Worm (Caenorhabditis elegans) whole organism, mixed stage, embryonic: ENCODE measurements around the gene dhrr-1.

Experiments
- M03D4.4 ChIP-seq: sonication (generic microtip); optimal IDR thresholded peaks from 2 replicates; lab custom pipeline; 2017; ENCODE audit warnings: mild to moderate bottlenecking, missing genetic modification characterization, missing compliant biosample characterization
- bed-3 ChIP-seq: fragments of 200-800 bp; sonication (Bioruptor generic); optimal IDR thresholded peaks from 3 replicates; lab custom pipeline; 2018; ENCODE audit warnings: mild to moderate bottlenecking, missing genetic modification characterization, moderate library complexity, missing compliant biosample characterization
- ceh-39 ChIP-seq: fragments of 150-350 bp; optimal IDR thresholded peaks from 2 replicates; lab custom pipeline; 2014; ENCODE audit warnings: missing biosample characterization, missing genetic modification characterization
- ceh-43 ChIP-seq: fragments of 200-800 bp; sonication (Bioruptor generic); optimal IDR thresholded peaks from 2 replicates; lab custom pipeline; 2018; ENCODE audit warnings: mild to moderate bottlenecking, missing genetic modification characterization, moderate library complexity, missing compliant biosample characterization
- ceh-83 ChIP-seq: fragments of 200-800 bp; sonication (Bioruptor generic); optimal IDR thresholded peaks from 2 replicates; lab custom pipeline; 2018; ENCODE audit warnings: mild to moderate bottlenecking, missing genetic modification characterization, missing compliant biosample characterization
- ces-1 ChIP-seq: fragments of 150-350 bp; optimal IDR thresholded peaks from 2 replicates; lab custom pipeline; 2014; ENCODE audit warnings: missing biosample characterization, missing genetic modification reagents, missing genetic modification characterization
- cnd-1 ChIP-seq: fragments of 200-800 bp; sonication (Bioruptor generic); optimal IDR thresholded peaks from 2 replicates; lab custom pipeline; 2018; ENCODE audit warnings: mild to moderate bottlenecking, missing genetic modification characterization, missing compliant biosample characterization
- drap-1 ChIP-seq: fragments of 200-800 bp; sonication (Bioruptor generic); optimal IDR thresholded peaks from 3 replicates; lab custom pipeline; 2018; ENCODE audit warnings: mild to moderate bottlenecking, missing genetic modification characterization, missing compliant biosample characterization
- flh-1 ChIP-seq: fragments of 200-800 bp; sonication (Bioruptor generic); optimal IDR thresholded peaks from 2 replicates; lab custom pipeline; 2018; ENCODE audit warnings: mild to moderate bottlenecking, missing genetic modification characterization, moderate library complexity, missing compliant biosample characterization
- ham-2 ChIP-seq: fragments of 200-800 bp; sonication (Bioruptor generic); optimal IDR thresholded peaks from 2 replicates; lab custom pipeline; 2018; ENCODE audit warnings: mild to moderate bottlenecking, missing genetic modification characterization, missing compliant biosample characterization
- hlh-1 ChIP-seq: fragments of 150-350 bp; optimal IDR thresholded peaks from 2 replicates; lab custom pipeline; 2014; ENCODE audit warnings: missing biosample characterization, missing genetic modification reagents, missing genetic modification characterization
- lin-13 ChIP-seq: fragments of 150-350 bp; optimal IDR thresholded peaks from 2 replicates; lab custom pipeline; 2014; ENCODE audit warnings: missing biosample characterization, missing genetic modification characterization
- lin-32 ChIP-seq: fragments of 200-800 bp; sonication (Bioruptor generic); optimal IDR thresholded peaks from 2 replicates; lab custom pipeline; 2018; ENCODE audit warnings: mild to moderate bottlenecking, missing genetic modification characterization, missing compliant biosample characterization
- lsy-2 ChIP-seq: fragments of 150-350 bp; optimal IDR thresholded peaks from 2 replicates; lab custom pipeline; 2014; ENCODE audit warnings: missing biosample characterization, missing genetic modification characterization
- mab-5 ChIP-seq: fragments of 150-350 bp; optimal IDR thresholded peaks from 2 replicates; lab custom pipeline; 2014; ENCODE audit warnings: missing biosample characterization, missing genetic modification characterization
- nhr-12 ChIP-seq: fragments of 150-350 bp; optimal IDR thresholded peaks from 2 replicates; lab custom pipeline; 2014; ENCODE audit warnings: missing biosample characterization, missing genetic modification characterization
- nhr-2 ChIP-seq: fragments of 150-350 bp; optimal IDR thresholded peaks from 2 replicates; lab custom pipeline; 2014; ENCODE audit warnings: missing biosample characterization, missing genetic modification characterization
- nhr-237 ChIP-seq: fragments of 150-350 bp; optimal IDR thresholded peaks from 2 replicates; lab custom pipeline; 2014; ENCODE audit warnings: missing biosample characterization, missing genetic modification characterization
- nhr-28 ChIP-seq: fragments of 150-350 bp; optimal IDR thresholded peaks from 2 replicates; lab custom pipeline; 2014; ENCODE audit warnings: missing biosample characterization, missing genetic modification characterization
- nhr-76 ChIP-seq: sonication (generic microtip); optimal IDR thresholded peaks from 2 replicates; lab custom pipeline; 2017; ENCODE audit warnings: missing biosample characterization, missing genetic modification characterization
- pha-4 ChIP-seq: fragments of 150-350 bp; optimal IDR thresholded peaks from 2 replicates; lab custom pipeline; 2018; ENCODE audit warnings: missing biosample characterization, missing genetic modification reagents, missing genetic modification characterization
- sem-2 ChIP-seq: fragments of 200-800 bp; sonication (Bioruptor generic); optimal IDR thresholded peaks from 2 replicates; lab custom pipeline; 2018; ENCODE audit warnings: mild to moderate bottlenecking, missing genetic modification characterization, missing compliant biosample characterization
- snpc-4 ChIP-seq: fragments of 150-350 bp; optimal IDR thresholded peaks from 2 replicates; lab custom pipeline; 2014; ENCODE audit warnings: missing biosample characterization, missing genetic modification characterization
- sptf-1 ChIP-seq: sonication (generic microtip); optimal IDR thresholded peaks from 2 replicates; lab custom pipeline; 2017; ENCODE audit warnings: mild to moderate bottlenecking, missing genetic modification characterization, moderate library complexity, missing compliant biosample characterization
- unc-120 ChIP-seq: sonication (generic microtip); optimal IDR thresholded peaks from 2 replicates; lab custom pipeline; 2017; ENCODE audit warnings: missing genetic modification characterization, missing compliant biosample characterization; ENCODE audit not compliant: poor library complexity, severe bottlenecking
- unc-39 ChIP-seq: fragments of 150-350 bp; optimal IDR thresholded peaks from 2 replicates; lab custom pipeline; 2014; ENCODE audit warnings: missing biosample characterization, missing genetic modification characterization
- unc-62 ChIP-seq: fragments of 150-350 bp; optimal IDR thresholded peaks from 2 replicates; lab custom pipeline; 2014; ENCODE audit warnings: missing biosample characterization, missing genetic modification reagents, missing genetic modification characterization

The dhrr-1 gene

ce11 chrIII:8917879-8918381 is 26.5 kb upstream of the dhrr-1 start, which contains the start of gene cdc-25.3:
cdc-25.3 (minus strand) TSS chrIII:8917929.
- TF ChIP-seq flh-1 (GFP tag; lab: Kevin White, UChicago) = no peak
- TF ChIP-seq ceh-39 = no peak
- no peak for TF ChIP-seq pha-4 (tag; lab: Kevin White, UChicago)
- TF ChIP-seq snpc-4 (tag; lab: Kevin White, UChicago) = no peak
- TF ChIP-seq lin-32 (GFP tag; lab: Kevin White, UChicago) = no peak
- TF ChIP-seq ceh-83 (GFP tag; lab: Kevin White, UChicago) = no peak
- no peak for TF ChIP-seq mab-5 (tag; lab: Kevin White, UChicago)
- TF ChIP-seq ham-2 (GFP tag; lab: Kevin White, UChicago) = no peak
- no peak for TF ChIP-seq M03D4.4 (tag; lab: Kevin White, UChicago)
- no peak for TF ChIP-seq unc-62 (GFP tag; lab: Kevin White, UChicago)
- no peak for TF ChIP-seq ceh-43 (GFP tag; lab: Kevin White, UChicago)
- TF ChIP-seq unc-39 (tag; lab: Kevin White, UChicago) = no peak
- TF ChIP-seq bed-3 (GFP tag; lab: Kevin White, UChicago) = no peak
- TF ChIP-seq sem-2 (GFP tag; lab: Kevin White, UChicago) = no peak
- TF ChIP-seq, all 35 proteins: peak for 0

- TF ChIP-seq ceh-83 (GFP tag; lab: Kevin White, UChicago) (no peak), drap-1 (no peak), ceh-43 (GFP tag; lab: Kevin White, UChicago) (no peak), sptf-1 (tag; lab: Kevin White, UChicago) (no peak), unc-62 (GFP tag; lab: Kevin White, UChicago) (no peak), ceh-39 (no peak), nhr-28 (tag; lab: Kevin White, UChicago) (no peak), nhr-76 (tag; lab: Kevin White, UChicago) (no peak), ces-1 (GFP tag; lab: Kevin White, UChicago) (no peak), flh-1 (GFP tag; lab: Kevin White, UChicago) (no peak), unc-39 (tag; lab: Kevin White, UChicago) (no peak), M03D4.4 (tag; lab: Kevin White, UChicago) (no peak), snpc-4 (tag; lab: Kevin White, UChicago) (no peak), lin-13 (tag; lab: Kevin White, UChicago) (no peak), sem-2 (GFP tag; lab: Kevin White, UChicago) (no peak)
Measured at ce11 chrIII:8919784-8920183, 24.7 kb upstream of the dhrr-1 start, which contains the start of gene ZK637.15. ZK637.15 (plus strand) TSS chrIII:8920084.

ce11 chrIII:8922061-8922460 is 22.4 kb upstream of the dhrr-1 start:
- TF ChIP-seq nhr-237 (tag; lab: Kevin White, UChicago) (peak; percentile 39), lsy-2 (tag; lab: Kevin White, UChicago) (peak; percentile 4), M03D4.4 (tag; lab: Kevin White, UChicago) (no peak), unc-62 (GFP tag; lab: Kevin White, UChicago) (peak; percentile 60), hlh-1 (tag; lab: Kevin White, UChicago) (peak; percentile 13), unc-39 (tag; lab: Kevin White, UChicago) (no peak), cnd-1 (tag; lab: Kevin White, UChicago) (no peak)

- TF ChIP-seq nhr-12 (tag; lab: Kevin White, UChicago) (no peak), nhr-2 (tag; lab: Kevin White, UChicago) (no peak), nhr-76 (tag; lab: Kevin White, UChicago) (no peak), M03D4.4 (tag; lab: Kevin White, UChicago) (no peak), unc-120 (no peak), bed-3 (GFP tag; lab: Kevin White, UChicago) (no peak)
Measured at ce11 chrIII:8923240-8923734, 21.2 kb upstream of the dhrr-1 start, which contains the start of gene glb-1. glb-1 (minus strand) TSS chrIII:8923290.

ce11 chrIII:8923937-8924336 is 20.5 kb upstream of the dhrr-1 start, which contains the start of gene ZK637.12:
ZK637.12 (plus strand) TSS chrIII:8924237.
- no peak for TF ChIP-seq nhr-28 (tag; lab: Kevin White, UChicago)
- no peak for TF ChIP-seq ham-2 (GFP tag; lab: Kevin White, UChicago)
- no peak for TF ChIP-seq unc-120

- TF ChIP-seq ceh-39 = no peak
Measured at ce11 chrIII:8925539-8925938, 18.9 kb upstream of the dhrr-1 start.
